Fruit fly (Drosophila melanogaster): ENCODE measurements around the gene CCY.
"Not testable (repeated sequence)": the region's sequence is repeated elsewhere in the genome, so short reads cannot be mapped to it uniquely, and the experiment has no call there.

The CCY gene

DNA sequence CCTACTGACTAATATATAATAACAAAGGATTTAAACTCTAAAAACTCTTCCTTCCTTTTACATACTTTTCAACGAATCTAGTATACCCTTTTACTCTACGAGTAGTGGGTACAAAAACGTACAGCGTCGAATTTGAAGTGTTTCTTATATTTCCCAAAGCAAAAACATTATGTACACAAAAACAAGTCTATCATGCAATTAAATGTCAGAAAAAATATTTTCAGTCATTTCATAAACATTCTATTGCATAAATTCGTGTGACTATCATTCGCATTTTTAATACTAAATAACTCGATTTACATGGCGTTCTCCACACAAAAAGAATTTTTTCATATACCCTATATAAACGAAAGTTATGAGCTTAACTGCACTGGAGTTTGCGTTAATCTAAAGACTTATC, at the start of gene CCY:
Gene CCY, plus strand, starts transcription at position 301 of the 400 bp plus-strand sequence.
- TF ChIP-seq noc (tag; optimal IDR thresholded peaks at IDR 0.05) = not testable (repeated sequence)

Measured in whole organism, larva.